Worm (Caenorhabditis elegans) whole organism, early embryonic: ENCODE data around the gene K03H1.11.

Experiments
- B0310.2 ChIP-seq: sonication (generic microtip); optimal IDR thresholded peaks from 2 replicates; lab custom pipeline; 2016; ENCODE audit warnings: mild to moderate bottlenecking, missing genetic modification characterization, missing compliant biosample characterization
- F13C5.2 ChIP-seq: sonication (generic microtip); optimal IDR thresholded peaks from 2 replicates; lab custom pipeline; 2017; ENCODE audit warnings: mild to moderate bottlenecking, missing genetic modification characterization, inconsistent platforms, missing compliant biosample characterization
- aly-1 ChIP-seq: sonication (generic microtip); optimal IDR thresholded peaks from 2 replicates; lab custom pipeline; 2016; ENCODE audit warnings: missing genetic modification characterization, missing compliant biosample characterization
- ama-1 ChIP-seq: fragments of 150-350 bp; optimal IDR thresholded peaks from 2 replicates; lab custom pipeline; 2014
- ceh-36 ChIP-seq: sonication (generic microtip); optimal IDR thresholded peaks from 2 replicates; lab custom pipeline; 2016; ENCODE audit warnings: missing genetic modification characterization, inconsistent platforms, missing compliant biosample characterization
- ets-7 ChIP-seq: sonication (generic microtip); optimal IDR thresholded peaks from 2 replicates; lab custom pipeline; 2016; ENCODE audit warnings: missing genotype, missing genetic modification characterization, missing compliant biosample characterization
- hmbx-1 ChIP-seq: sonication (generic microtip); optimal IDR thresholded peaks from 2 replicates; lab custom pipeline; 2016; ENCODE audit warnings: mild to moderate bottlenecking, missing genetic modification characterization, missing compliant biosample characterization
- hmg-4 ChIP-seq: fragments of 200-800 bp; sonication (Bioruptor generic); optimal IDR thresholded peaks from 2 replicates; lab custom pipeline; 2018; ENCODE audit warnings: mild to moderate bottlenecking, missing genetic modification characterization, missing compliant biosample characterization
- hnd-1 ChIP-seq: sonication (generic microtip); optimal IDR thresholded peaks from 2 replicates; lab custom pipeline; 2016; ENCODE audit warnings: missing genetic modification characterization, missing compliant biosample characterization
- scrt-1 ChIP-seq: fragments of 200-800 bp; sonication (Bioruptor generic); IDR thresholded peaks from 2 replicates; pipeline ENCODE4 v1.3.6; 2022; ENCODE audit warnings: missing genetic modification characterization, missing compliant biosample characterization
- sea-1 ChIP-seq: fragments of 200-800 bp; sonication (Bioruptor generic); conservative IDR thresholded peaks from 2 replicates; pipeline ENCODE4 v1.3.6; 2022; ENCODE audit warnings: missing genetic modification characterization, missing compliant biosample characterization
- tra-4 ChIP-seq: sonication (generic microtip); optimal IDR thresholded peaks from 2 replicates; lab custom pipeline; 2017; ENCODE audit warnings: missing genetic modification characterization, missing compliant biosample characterization

ce11 chrIII:9926650-9927049 lies 25.1 kb downstream of the K03H1.11 start, which contains the start of gene ttr-3:
- no peak for TF ChIP-seq F13C5.2 (tag; lab: Kevin White, UChicago)
- TF ChIP-seq ama-1, result no peak
- TF ChIP-seq hnd-1 (tag; lab: Kevin White, UChicago), result no peak
- TF ChIP-seq hmg-4 (GFP tag; lab: Kevin White, UChicago), result no peak
- no peak for TF ChIP-seq scrt-1
- TF ChIP-seq tra-4 (tag; lab: Kevin White, UChicago), result no peak
- TF ChIP-seq hmbx-1 (tag; lab: Kevin White, UChicago), result no peak
- no peak for TF ChIP-seq aly-1 (tag; lab: Kevin White, UChicago)
- TF ChIP-seq B0310.2 (tag; lab: Kevin White, UChicago), result no peak
- no peak for TF ChIP-seq ceh-36 (tag; lab: Kevin White, UChicago)
- no peak for TF ChIP-seq sea-1
- no peak for TF ChIP-seq ets-7 (tag; lab: Kevin White, UChicago)
